Fruit fly (Drosophila melanogaster): ENCODE measurements around the gene PolZ2.

Gene PolZ2

dm6 chr3R:5611733-5612132, 23.1 kb downstream of the PolZ2 start (continued):
- TF ChIP-seq CG10565 (GFP tag; optimal IDR thresholded peaks at IDR 0.05) (no peak), CG17186 (GFP tag; optimal IDR thresholded peaks at IDR 0.05) (peak; percentile 6), mam (GFP tag; optimal IDR thresholded peaks at IDR 0.05) (no peak), sc (optimal IDR thresholded peaks at IDR 0.05) (no peak), sc (GFP tag; optimal IDR thresholded peaks at IDR 0.05) (no peak), CG12659 (GFP tag; optimal IDR thresholded peaks at IDR 0.05) (peak; percentile 17), CTCF (GFP tag; optimal IDR thresholded peaks at IDR 0.05) (peak; percentile 3), eyg (GFP tag; optimal IDR thresholded peaks at IDR 0.05) (no peak), MBD-R2 (GFP tag; IDR thresholded peaks at IDR 0.05) (peak; percentile 41), Neu2 (GFP tag; optimal IDR thresholded peaks at IDR 0.05; ENCODE audit: borderline replicate concordance) (no peak), lola (GFP tag; optimal IDR thresholded peaks at IDR 0.05) (peak in 1 of 3 experiments; percentile 3), CG12104 (GFP tag; optimal IDR thresholded peaks at IDR 0.05) (no peak), CG30020 (tag; optimal IDR thresholded peaks at IDR 0.05) (peak; percentile 1), CG17359 (tag; optimal IDR thresholded peaks at IDR 0.05) (no peak), Pdp1 (GFP tag; optimal IDR thresholded peaks at IDR 0.05) (peak in 1 of 2 experiments; percentile 23), HHEX (GFP tag; optimal IDR thresholded peaks at IDR 0.05) (peak; percentile 10), CG1602 (GFP tag; optimal IDR thresholded peaks at IDR 0.05) (no peak), sisA (GFP tag; IDR thresholded peaks at IDR 0.05) (no peak), tio (GFP tag; optimal IDR thresholded peaks at IDR 0.05) (no peak), CG9215 (GFP tag; IDR thresholded peaks at IDR 0.05) (no peak), E2f1 (GFP tag; IDR thresholded peaks at IDR 0.05) (no peak), amos (GFP tag; IDR thresholded peaks at IDR 0.05; ENCODE audit: partially characterized antibody) (no peak), Lpt (GFP tag; optimal IDR thresholded peaks at IDR 0.05) (no peak), Ets65A (GFP tag) (peak; percentile 63)

- TF ChIP-seq CG13624 (GFP tag; optimal IDR thresholded peaks at IDR 0.05) (peak; percentile 21), Hr78 (GFP tag; optimal IDR thresholded peaks at IDR 0.05) (peak in 1 of 2 experiments; percentile 63), CG10431 (GFP tag; optimal IDR thresholded peaks at IDR 0.05) (peak; percentile 10), CG11695 (GFP tag; IDR thresholded peaks at IDR 0.05) (peak; percentile 79), MESR4 (GFP tag; optimal IDR thresholded peaks at IDR 0.05) (peak; percentile 91), CG1603 (tag; optimal IDR thresholded peaks at IDR 0.05) (no peak), CG34422 (GFP tag; IDR thresholded peaks at IDR 0.05) (peak; percentile 6; the same call in 1 of the 3 replicates), CG1832 (GFP tag; optimal IDR thresholded peaks at IDR 0.05) (peak; percentile 56), Med (GFP tag) (peak; percentile 30), CoRest (tag; optimal IDR thresholded peaks at IDR 0.05) (no peak), HHEX (GFP tag; optimal IDR thresholded peaks at IDR 0.05) (no peak), CG9437 (GFP tag; optimal IDR thresholded peaks at IDR 0.05) (peak; percentile 32), chif (GFP tag; optimal IDR thresholded peaks at IDR 0.05) (no peak), cg (GFP tag; optimal IDR thresholded peaks at IDR 0.05) (peak; percentile 94), CG17385 (GFP tag; optimal IDR thresholded peaks at IDR 0.05) (peak; percentile 95), pho (GFP tag; optimal IDR thresholded peaks at IDR 0.05) (peak; percentile 5), odd (GFP tag; optimal IDR thresholded peaks at IDR 0.05) (peak; percentile 17), CG9727 (GFP tag; optimal IDR thresholded peaks at IDR 0.05) (peak; percentile 42), CG10209 (GFP tag; optimal IDR thresholded peaks at IDR 0.05) (no peak), insv (GFP tag; optimal IDR thresholded peaks at IDR 0.05) (peak in 1 of 2 experiments; percentile 36), CG15479 (GFP tag; optimal IDR thresholded peaks at IDR 0.05) (peak; percentile 99), Trl (optimal IDR thresholded peaks at IDR 0.05) (peak; percentile 78 to 81), Trl (GFP tag; optimal IDR thresholded peaks at IDR 0.05) (no peak), fd102C (GFP tag; optimal IDR thresholded peaks at IDR 0.05) (no peak), CG10543 (GFP tag; optimal IDR thresholded peaks at IDR 0.05) (no peak), Deaf1 (tag; optimal IDR thresholded peaks at IDR 0.05) (peak; percentile 83), CG6854 (GFP tag; optimal IDR thresholded peaks at IDR 0.05) (peak; percentile 6)
These were observed 23.9 kb downstream of the PolZ2 start, which contains the start of gene Rga for dm6 chr3R:5612372-5613113. Rga (minus strand) TSS chr3R:5613112.

Measured in whole organism, embryonic.